Fruit fly (Drosophila melanogaster) whole organism, prepupa: Measurements from ENCODE around the gene Yp3.

Source experiments
- CG3032 ChIP-seq: fragments of 200-800 bp; optimal IDR thresholded peaks from 2 replicates; lab custom pipeline; 2019; ENCODE audit warnings: missing biosample characterization, mild to moderate bottlenecking, missing genetic modification characterization, moderate library complexity
- CG31627 ChIP-seq: fragments of 200-800 bp; sonication (Bioruptor generic); optimal IDR thresholded peaks from 3 replicates; lab custom pipeline; 2016; ENCODE audit warnings: missing biosample characterization, missing genetic modification characterization
- CG6163 ChIP-seq: fragments of 200-800 bp; sonication (Bioruptor generic); IDR thresholded peaks from 3 replicates; pipeline ENCODE4 v1.3.6; 2022; ENCODE audit warnings: missing biosample characterization, missing genetic modification characterization
- CG6854 ChIP-seq: fragments of 200-800 bp; sonication (Bioruptor generic); optimal IDR thresholded peaks from 2 replicates; lab custom pipeline; 2017; ENCODE audit warnings: missing biosample characterization, mild to moderate bottlenecking, missing genetic modification characterization
- Gug ChIP-seq: fragments of 200-800 bp; sonication (Bioruptor generic); IDR thresholded peaks from 2 replicates; pipeline ENCODE4 v1.3.6; 2022; ENCODE audit warnings: missing biosample characterization, missing genetic modification characterization
- Sox102F ChIP-seq: fragments of 200-800 bp; sonication (Bioruptor generic); optimal IDR thresholded peaks from 2 replicates; lab custom pipeline; 2016; ENCODE audit warnings: missing biosample characterization, mild to moderate bottlenecking, missing genetic modification characterization
- svp ChIP-seq: fragments of 200-800 bp; sonication (Bioruptor generic); peaks from one replicate; lab custom pipeline; 2016; ENCODE audit warnings: missing biosample characterization, missing genetic modification characterization

dm6 chrX:13753775-13754174 lies 5.6 kb upstream of the Yp3 start:
- TF ChIP-seq svp (GFP tag; lab: Kevin White, UChicago) = peak; percentile 58
- no peak for TF ChIP-seq CG6854
- TF ChIP-seq Gug (GFP tag; lab: Robert Waterston, UW) = no peak
- no peak for TF ChIP-seq CG31627
- TF ChIP-seq CG6163 (GFP tag; lab: Robert Waterston, UW) = no peak
- TF ChIP-seq Sox102F (GFP tag; lab: Kevin White, UChicago) = no peak
- TF ChIP-seq CG3032 (tag; lab: Kevin White, UChicago) = no peak
